Worm (Caenorhabditis elegans) whole organism, late embryonic: ENCODE measurements around the gene blos-2.

Source experiments
- ahr-1 ChIP-seq: sonication (generic microtip); optimal IDR thresholded peaks from 2 replicates; lab custom pipeline; 2016; ENCODE audit warnings: missing genetic modification characterization, missing compliant biosample characterization
- ceh-19 ChIP-seq: fragments of 200-800 bp; sonication (Bioruptor generic); optimal IDR thresholded peaks from 2 replicates; lab custom pipeline; 2018; ENCODE audit warnings: mild to moderate bottlenecking, missing genetic modification characterization, missing compliant biosample characterization
- ceh-45 ChIP-seq: fragments of 200-800 bp; sonication (Bioruptor generic); IDR thresholded peaks from 2 replicates; pipeline ENCODE4 v1.3.6; 2022; ENCODE audit warnings: missing genetic modification reagents, missing genetic modification characterization, missing compliant biosample characterization
- che-1 ChIP-seq: sonication (generic microtip); optimal IDR thresholded peaks from 2 replicates; lab custom pipeline; 2016; ENCODE audit warnings: mild to moderate bottlenecking, missing genetic modification characterization, missing compliant biosample characterization
- fkh-10 ChIP-seq: fragments of 150-350 bp; optimal IDR thresholded peaks from 2 replicates; lab custom pipeline; 2014; ENCODE audit warnings: missing biosample characterization, missing genetic modification reagents, missing genetic modification characterization
- gmeb-2 ChIP-seq: sonication (generic microtip); optimal IDR thresholded peaks from 2 replicates; lab custom pipeline; 2016; ENCODE audit warnings: missing genetic modification characterization, inconsistent platforms, missing compliant biosample characterization
- hlh-30 ChIP-seq: sonication (generic microtip); optimal IDR thresholded peaks from 2 replicates; lab custom pipeline; 2017; ENCODE audit warnings: antibody characterized with exemption, missing genetic modification characterization, missing compliant biosample characterization; ENCODE audit not compliant: insufficient read depth
- pqm-1 ChIP-seq: sonication (generic microtip); optimal IDR thresholded peaks from 2 replicates; lab custom pipeline; 2016; ENCODE audit warnings: missing genetic modification characterization, missing compliant biosample characterization
- sox-4 ChIP-seq: sonication (generic microtip); optimal IDR thresholded peaks from 2 replicates; lab custom pipeline; 2017; ENCODE audit warnings: mild to moderate bottlenecking, missing genetic modification characterization, inconsistent platforms, missing compliant biosample characterization
- ttx-3 ChIP-seq: sonication (generic microtip); optimal IDR thresholded peaks from 2 replicates; lab custom pipeline; 2016; ENCODE audit warnings: missing genetic modification reagents, missing genetic modification characterization, missing compliant biosample characterization

DNA sequence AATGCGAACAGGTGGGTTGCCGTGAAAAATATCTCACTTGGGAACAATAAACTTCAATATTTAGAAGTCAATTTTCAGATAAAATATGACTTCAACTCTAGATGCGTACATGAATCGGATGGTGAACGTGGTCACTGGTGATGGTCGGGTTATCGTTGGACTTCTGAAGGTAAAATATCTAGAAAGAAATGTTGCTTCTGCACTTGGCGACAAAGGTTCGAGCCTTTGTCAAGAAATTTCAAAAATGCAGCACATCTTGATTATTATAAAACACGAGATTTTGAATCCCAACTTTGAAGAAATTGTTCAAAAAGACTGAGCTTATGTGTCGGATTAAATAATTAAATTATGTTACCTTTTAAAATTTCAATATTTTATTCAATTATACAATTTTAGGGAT, 7.6 kb upstream of the blos-2 start, which contains the start of gene lsm-8:
- TF ChIP-seq ceh-45 (GFP tag; lab: Robert Waterston, UW) (no peak), sox-4 (tag; lab: Kevin White, UChicago) (no peak), ahr-1 (tag; lab: Kevin White, UChicago) (no peak), gmeb-2 (no peak), che-1 (no peak), pqm-1 (no peak), hlh-30 (no peak), fkh-10 (GFP tag; lab: Kevin White, UChicago) (no peak), ceh-19 (GFP tag; lab: Kevin White, UChicago) (no peak), ttx-3 (tag; lab: Kevin White, UChicago) (no peak)
